Fruit fly (Drosophila melanogaster) whole organism, prepupa: Measurements from ENCODE around the gene CG4619.

Source experiments
- Sox15 ChIP-seq: fragments of 200-800 bp; sonication (Bioruptor generic); optimal IDR thresholded peaks from 3 replicates; lab custom pipeline; 2016; ENCODE audit warnings: missing biosample characterization, missing genetic modification characterization
- dsx ChIP-seq: fragments of 200-800 bp; optimal IDR thresholded peaks from 3 replicates; lab custom pipeline; 2019; ENCODE audit warnings: missing biosample characterization, mild to moderate bottlenecking, missing genetic modification characterization, moderate library complexity; ENCODE audit not compliant: poor library complexity, severe bottlenecking
- fd59A ChIP-seq: fragments of 200-800 bp; sonication (Bioruptor generic); optimal IDR thresholded peaks from 2 replicates; lab custom pipeline; 2017; ENCODE audit warnings: missing biosample characterization, mild to moderate bottlenecking, missing genetic modification characterization, missing genetic modification reagents

dm6 chr2L:9946051-9946450, 7.4 kb downstream of the CG4619 start:
- TF ChIP-seq fd59A (GFP tag; lab: Kevin White, UChicago) (no peak), Sox15 (GFP tag; lab: Kevin White, UChicago) (no peak), dsx (GFP tag; lab: Kevin White, UChicago) (peak; percentile 95)
